Worm (Caenorhabditis elegans) whole organism, midembryonic: ENCODE measurements around the gene R13A5.15.

Source experiments
- T22C8.4 ChIP-seq: fragments of 200-800 bp; sonication (Bioruptor generic); IDR thresholded peaks from 2 replicates; pipeline ENCODE4 v1.3.6; 2022; ENCODE audit warnings: missing genetic modification characterization, missing compliant biosample characterization
- cog-1 ChIP-seq: sonication (generic microtip); optimal IDR thresholded peaks from 2 replicates; lab custom pipeline; 2016; ENCODE audit warnings: missing genetic modification characterization, missing compliant biosample characterization
- flt-1 ChIP-seq: fragments of 200-800 bp; sonication (Bioruptor generic); IDR thresholded peaks from 2 replicates; pipeline ENCODE4 v1.3.6; 2022; ENCODE audit warnings: missing genetic modification characterization, missing compliant biosample characterization
- klf-2 ChIP-seq: fragments of 200-800 bp; sonication (Bioruptor generic); conservative IDR thresholded peaks from 2 replicates; pipeline ENCODE4 v1.3.6; 2022; ENCODE audit warnings: missing genetic modification reagents, missing genetic modification characterization, missing compliant biosample characterization
- med-1 ChIP-seq: sonication (generic microtip); optimal IDR thresholded peaks from 2 replicates; lab custom pipeline; 2017; ENCODE audit warnings: missing genetic modification characterization, mild to moderate bottlenecking, missing compliant biosample characterization, antibody characterized with exemption, missing genetic modification reagents; ENCODE audit not compliant: insufficient read depth
- ref-1 ChIP-seq: fragments of 200-800 bp; sonication (Bioruptor generic); conservative IDR thresholded peaks from 2 replicates; pipeline ENCODE4 v1.3.6; 2022; ENCODE audit warnings: missing genetic modification reagents, missing genetic modification characterization, missing compliant biosample characterization
- tab-1 ChIP-seq: fragments of 200-800 bp; sonication (Bioruptor generic); IDR thresholded peaks from 2 replicates; pipeline ENCODE4 v1.3.6; 2022; ENCODE audit warnings: missing genetic modification characterization, missing compliant biosample characterization
- ztf-23 ChIP-seq: fragments of 200-800 bp; sonication (Bioruptor generic); IDR thresholded peaks from 2 replicates; pipeline ENCODE4 v1.3.6; 2022; ENCODE audit warnings: missing genetic modification reagents, missing genetic modification characterization, missing compliant biosample characterization
- ztf-29 ChIP-seq: fragments of 200-800 bp; sonication (Bioruptor generic); IDR thresholded peaks from 2 replicates; pipeline ENCODE4 v1.3.6; 2022; ENCODE audit warnings: missing genetic modification reagents, missing genetic modification characterization, missing compliant biosample characterization

The R13A5.15 gene

ce11 chrIII:7588214-7588613, at the start of gene R13A5.15:
Gene R13A5.15, minus strand, starts transcription at chrIII:7588314.
- TF ChIP-seq ztf-23 (GFP tag; lab: Robert Waterston, UW) (no peak), T22C8.4 (GFP tag; lab: Robert Waterston, UW) (no peak), ref-1 (no peak), med-1 (GFP tag; lab: Kevin White, UChicago) (no peak), ztf-29 (GFP tag; lab: Robert Waterston, UW) (no peak), klf-2 (GFP tag; lab: Robert Waterston, UW) (no peak), cog-1 (no peak), flt-1 (GFP tag; lab: Robert Waterston, UW) (no peak), tab-1 (GFP tag; lab: Robert Waterston, UW) (no peak)

ce11 chrIII:7625086-7625485, 37.0 kb upstream of the R13A5.15 start, which contains the start of gene fbn-1:
Gene fbn-1, plus strand, starts transcription at chrIII:7625386.
- TF ChIP-seq cog-1 (no peak), ref-1 (no peak), flt-1 (GFP tag; lab: Robert Waterston, UW) (no peak), med-1 (GFP tag; lab: Kevin White, UChicago) (no peak)

ce11 chrIII:7622922-7623321, 34.8 kb upstream of the R13A5.15 start:
- TF ChIP-seq flt-1 (GFP tag; lab: Robert Waterston, UW): no peak
- TF ChIP-seq tab-1 (GFP tag; lab: Robert Waterston, UW): no peak
- TF ChIP-seq ztf-23 (GFP tag; lab: Robert Waterston, UW): no peak
- no peak for TF ChIP-seq med-1 (GFP tag; lab: Kevin White, UChicago)

ce11 chrIII:7621355-7621754, 33.2 kb upstream of the R13A5.15 start:
- no peak for TF ChIP-seq flt-1 (GFP tag; lab: Robert Waterston, UW)
- TF ChIP-seq ref-1: no peak
- TF ChIP-seq tab-1 (GFP tag; lab: Robert Waterston, UW): no peak
- no peak for TF ChIP-seq cog-1
- TF ChIP-seq klf-2 (GFP tag; lab: Robert Waterston, UW): no peak
- no peak for TF ChIP-seq ztf-29 (GFP tag; lab: Robert Waterston, UW)
- no peak for TF ChIP-seq ztf-23 (GFP tag; lab: Robert Waterston, UW)
- no peak for TF ChIP-seq T22C8.4 (GFP tag; lab: Robert Waterston, UW)

- no peak for TF ChIP-seq ztf-23 (GFP tag; lab: Robert Waterston, UW)
- no peak for TF ChIP-seq ref-1
- TF ChIP-seq cog-1: no peak
Measured at ce11 chrIII:7619846-7620245, 31.7 kb upstream of the R13A5.15 start.

DNA sequence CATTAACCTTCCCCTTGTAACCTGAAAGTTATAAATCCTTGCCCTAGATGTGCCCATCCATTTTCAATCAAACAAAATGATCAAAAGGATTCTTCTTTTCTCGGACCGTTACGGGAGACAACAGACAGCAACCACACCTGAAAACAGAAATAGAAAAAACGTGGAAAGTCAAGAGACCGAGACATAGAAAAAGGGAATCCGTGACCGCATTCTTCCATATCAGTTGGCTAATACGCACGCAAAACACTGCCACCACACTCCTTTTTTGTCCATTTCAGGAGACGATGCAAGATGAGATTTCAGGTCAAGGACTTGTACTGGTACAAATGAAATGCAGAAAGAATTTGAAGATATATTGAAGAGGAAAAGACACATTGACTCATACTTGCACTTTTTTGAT, 30.2 kb upstream of the R13A5.15 start:
- TF ChIP-seq ref-1 (no peak), ztf-23 (GFP tag; lab: Robert Waterston, UW) (no peak), cog-1 (no peak), T22C8.4 (GFP tag; lab: Robert Waterston, UW) (no peak), ztf-29 (GFP tag; lab: Robert Waterston, UW) (no peak), med-1 (GFP tag; lab: Kevin White, UChicago) (no peak), flt-1 (GFP tag; lab: Robert Waterston, UW) (no peak), tab-1 (GFP tag; lab: Robert Waterston, UW) (no peak), klf-2 (GFP tag; lab: Robert Waterston, UW) (no peak)

- no peak for TF ChIP-seq ztf-23 (GFP tag; lab: Robert Waterston, UW)
- TF ChIP-seq flt-1 (GFP tag; lab: Robert Waterston, UW): no peak
- TF ChIP-seq T22C8.4 (GFP tag; lab: Robert Waterston, UW): no peak
- no peak for TF ChIP-seq ref-1
- TF ChIP-seq ztf-29 (GFP tag; lab: Robert Waterston, UW): no peak
- no peak for TF ChIP-seq cog-1
- no peak for TF ChIP-seq klf-2 (GFP tag; lab: Robert Waterston, UW)
- no peak for TF ChIP-seq tab-1 (GFP tag; lab: Robert Waterston, UW)
- no peak for TF ChIP-seq med-1 (GFP tag; lab: Kevin White, UChicago)
Measured at ce11 chrIII:7616228-7616627, 28.1 kb upstream of the R13A5.15 start, which contains the start of gene T04A6.1. Gene T04A6.1, plus strand, starts transcription at chrIII:7616528.

ce11 chrIII:7614530-7614929, 26.4 kb upstream of the R13A5.15 start, which contains the start of gene T04A6.2:
Gene T04A6.2, plus strand, starts transcription at chrIII:7614830.
- TF ChIP-seq ref-1: no peak
- no peak for TF ChIP-seq tab-1 (GFP tag; lab: Robert Waterston, UW)
- no peak for TF ChIP-seq cog-1
- TF ChIP-seq flt-1 (GFP tag; lab: Robert Waterston, UW): no peak
- no peak for TF ChIP-seq T22C8.4 (GFP tag; lab: Robert Waterston, UW)
- no peak for TF ChIP-seq med-1 (GFP tag; lab: Kevin White, UChicago)
- no peak for TF ChIP-seq ztf-29 (GFP tag; lab: Robert Waterston, UW)
- TF ChIP-seq klf-2 (GFP tag; lab: Robert Waterston, UW): no peak
- no peak for TF ChIP-seq ztf-23 (GFP tag; lab: Robert Waterston, UW)

DNA sequence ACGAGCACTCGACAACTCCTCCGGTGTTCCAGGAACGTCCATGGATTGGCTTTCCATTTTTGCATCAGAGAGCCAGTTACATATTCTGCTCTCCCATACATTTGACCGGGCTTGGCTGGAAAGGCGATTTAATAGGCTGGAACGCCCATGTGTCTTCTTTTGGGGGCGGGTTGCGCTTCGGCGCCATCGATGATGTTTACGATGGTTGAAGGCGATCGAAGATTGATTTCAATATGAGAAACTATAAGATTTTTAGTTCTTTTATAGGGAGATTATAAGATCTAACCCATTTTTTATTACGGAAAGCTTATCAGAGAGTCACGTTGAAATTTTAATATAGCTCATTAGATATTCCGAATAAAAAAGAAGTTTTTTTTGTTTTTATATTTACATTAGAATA, 21.1 kb upstream of the R13A5.15 start, which contains the start of gene nsph-4.3:
nsph-4.3 (minus strand) TSS at position 101 of the 400 bp plus-strand sequence.
- TF ChIP-seq T22C8.4 (GFP tag; lab: Robert Waterston, UW): no peak

ce11 chrIII:7608223-7608622, 20.1 kb upstream of the R13A5.15 start, which contains the start of gene T04A6.3:
Gene T04A6.3, minus strand, starts transcription at chrIII:7608323.
- TF ChIP-seq klf-2 (GFP tag; lab: Robert Waterston, UW) (no peak), T22C8.4 (GFP tag; lab: Robert Waterston, UW) (no peak), ztf-23 (GFP tag; lab: Robert Waterston, UW) (no peak), cog-1 (no peak), med-1 (GFP tag; lab: Kevin White, UChicago) (no peak), ref-1 (no peak), ztf-29 (GFP tag; lab: Robert Waterston, UW) (no peak), flt-1 (GFP tag; lab: Robert Waterston, UW) (no peak), tab-1 (GFP tag; lab: Robert Waterston, UW) (no peak)
